Worm (Caenorhabditis elegans) whole organism, L3 larva: ENCODE results near the gene eak-7.

Source experiments
- R02D3.7 ChIP-seq: fragments of 150-350 bp; optimal IDR thresholded peaks from 2 replicates; lab custom pipeline; 2014; ENCODE audit warnings: missing biosample characterization, missing genetic modification characterization
- ama-1 ChIP-seq: fragments of 150-350 bp; optimal IDR thresholded peaks from 2 replicates; lab custom pipeline; 2018
- elt-1 ChIP-seq: fragments of 150-350 bp; optimal IDR thresholded peaks from 2 replicates; lab custom pipeline; 2014; ENCODE audit warnings: missing biosample characterization, missing genetic modification characterization
- jun-1 ChIP-seq: fragments of 150-350 bp; optimal IDR thresholded peaks from 2 replicates; lab custom pipeline; 2014; ENCODE audit warnings: missing biosample characterization, missing genetic modification reagents, missing genetic modification characterization
- lin-15B ChIP-seq: fragments of 150-350 bp; optimal IDR thresholded peaks from 2 replicates; lab custom pipeline; 2014; ENCODE audit warnings: missing biosample characterization, missing genetic modification characterization
- snpc-4 ChIP-seq: fragments of 150-350 bp; optimal IDR thresholded peaks from 2 replicates; lab custom pipeline; 2014; ENCODE audit warnings: missing biosample characterization, missing genetic modification characterization
- zag-1 ChIP-seq: fragments of 150-350 bp; optimal IDR thresholded peaks from 2 replicates; lab custom pipeline; 2014; ENCODE audit warnings: missing biosample characterization, missing genetic modification characterization
- ztf-11 ChIP-seq: fragments of 150-350 bp; optimal IDR thresholded peaks from 2 replicates; lab custom pipeline; 2014; ENCODE audit warnings: missing biosample characterization, missing genetic modification characterization

DNA sequence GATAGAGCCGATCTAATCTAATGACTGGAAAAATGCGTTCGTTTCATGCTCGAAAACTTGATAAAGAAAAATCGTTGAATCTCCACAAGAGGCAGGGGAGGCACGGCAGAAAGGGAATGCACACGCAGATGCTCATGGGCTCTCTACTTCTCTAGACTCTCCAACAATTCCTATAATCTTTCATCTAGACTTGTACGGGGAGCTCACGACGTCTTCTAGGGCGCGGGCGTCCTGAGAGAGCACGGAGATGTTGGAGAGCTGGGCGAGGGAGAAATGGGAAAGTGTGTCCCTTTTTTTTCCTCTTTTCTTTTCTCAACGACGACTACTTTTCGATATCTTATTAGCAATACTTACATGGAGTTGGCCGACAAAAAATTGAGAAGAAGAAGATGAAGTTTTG is 17.4 kb upstream of the eak-7 start:
- no peak for TF ChIP-seq lin-15B
- no peak for TF ChIP-seq ztf-11 (tag; lab: Kevin White, UChicago)
- TF ChIP-seq zag-1 (tag; lab: Kevin White, UChicago): no peak
- no peak for TF ChIP-seq elt-1 (tag; lab: Kevin White, UChicago)
- TF ChIP-seq R02D3.7 (tag; lab: Kevin White, UChicago): no peak
- TF ChIP-seq ama-1 (lab: Kevin White, UChicago): no peak
- no peak for TF ChIP-seq snpc-4 (tag; lab: Kevin White, UChicago)
- no peak for TF ChIP-seq jun-1 (tag; lab: Kevin White, UChicago)
